Worm (Caenorhabditis elegans): ENCODE results near the gene F07F6.2.

- TF ChIP-seq aly-2 (tag; optimal IDR thresholded peaks at IDR 0.05) (no peak), mdl-1 (tag; optimal IDR thresholded peaks at IDR 0.05) (no peak), ceh-16 (tag; optimal IDR thresholded peaks at IDR 0.05) (no peak)
These were observed 41.1 kb upstream of the F07F6.2 start, which contains the start of gene rsp-4 for ce11 chrII:5388786-5389421.

Measured in whole organism, L2 larva.